Worm (Caenorhabditis elegans): ENCODE data around the gene rsp-8.

The rsp-8 gene

ce11 chrIII:11825654-11826053 lies 564 bp upstream of the rsp-8 start (continued):
- no peak for TF ChIP-seq egl-44 (GFP tag; IDR thresholded peaks at IDR 0.05)
- no peak for TF ChIP-seq Y79H2A.3 (GFP tag; conservative IDR thresholded peaks at IDR 0.05)
- no peak for TF ChIP-seq F10E7.11 (tag; optimal IDR thresholded peaks at IDR 0.05)
- peak; percentile 40; the same call in 1 of the 2 replicates for TF ChIP-seq rcor-1 (GFP tag; IDR thresholded peaks at IDR 0.05)
- TF ChIP-seq egl-18 (GFP tag; IDR thresholded peaks at IDR 0.05), result 0 out of 2 replicates have a peak, but pooled peaks have one; percentile 58
- TF ChIP-seq ceh-40 (GFP tag; IDR thresholded peaks at IDR 0.05), result no peak
- peak; percentile 53; the same call in 1 of the 2 replicates for TF ChIP-seq madf-6 (GFP tag; IDR thresholded peaks at IDR 0.05)
- TF ChIP-seq mel-28 (tag; optimal IDR thresholded peaks at IDR 0.05; ENCODE audit: borderline replicate concordance), result no peak
- TF ChIP-seq T07F8.4 (tag; optimal IDR thresholded peaks at IDR 0.05), result no peak
- TF ChIP-seq F22D6.2 (tag; optimal IDR thresholded peaks at IDR 0.05), result no peak
- no peak for TF ChIP-seq T26A5.8 (tag; optimal IDR thresholded peaks at IDR 0.05)
- TF ChIP-seq xnd-1 (tag; optimal IDR thresholded peaks at IDR 0.05), result no peak
- peak; percentile 15 for TF ChIP-seq lsl-1 (GFP tag; optimal IDR thresholded peaks at IDR 0.05)

ce11 chrIII:11829062-11829461 lies 2.8 kb downstream of the rsp-8 start:
- TF ChIP-seq ztf-26 (tag; optimal IDR thresholded peaks at IDR 0.05) (no peak), zim-3 (tag; optimal IDR thresholded peaks at IDR 0.05) (no peak)

- no peak for TF ChIP-seq rpc-1 (optimal IDR thresholded peaks at IDR 0.05)
- no peak for TF ChIP-seq rpc-1 (tag; optimal IDR thresholded peaks at IDR 0.05)
- TF ChIP-seq tbx-9 (tag; optimal IDR thresholded peaks at IDR 0.05; ENCODE audit: borderline replicate concordance), result no peak
- TF ChIP-seq T07F8.4 (tag; optimal IDR thresholded peaks at IDR 0.05), result no peak
- TF ChIP-seq lin-54 (GFP tag; optimal IDR thresholded peaks at IDR 0.05), result no peak
- no peak for TF ChIP-seq hmg-1.2 (GFP tag; IDR thresholded peaks at IDR 0.05)
- no peak for TF ChIP-seq hlh-26 (GFP tag; conservative IDR thresholded peaks at IDR 0.05)
- TF ChIP-seq mxl-1 (tag; optimal IDR thresholded peaks at IDR 0.05), result no peak
- TF ChIP-seq chd-7 (tag; optimal IDR thresholded peaks at IDR 0.05), result no peak
- TF ChIP-seq bed-2 (GFP tag; IDR thresholded peaks at IDR 0.05), result no peak
- no peak for TF ChIP-seq xnd-1 (tag; optimal IDR thresholded peaks at IDR 0.05)
- TF ChIP-seq mcd-1 (GFP tag; IDR thresholded peaks at IDR 0.05), result no peak
- TF ChIP-seq zfh-2 (GFP tag; conservative IDR thresholded peaks at IDR 0.05), result peak; percentile 83
- no peak for TF ChIP-seq lin-40 (tag; optimal IDR thresholded peaks at IDR 0.05)
- TF ChIP-seq D2030.7 (GFP tag; IDR thresholded peaks at IDR 0.05), result no peak
- TF ChIP-seq egrh-3 (GFP tag; IDR thresholded peaks at IDR 0.05), result peak; percentile 75; the same call in 1 of the 2 replicates
- TF ChIP-seq attf-6 (GFP tag; IDR thresholded peaks at IDR 0.05), result no peak
- TF ChIP-seq repo-1 (tag; optimal IDR thresholded peaks at IDR 0.05), result no peak
- TF ChIP-seq mel-28 (tag; optimal IDR thresholded peaks at IDR 0.05; ENCODE audit: borderline replicate concordance), result no peak
- TF ChIP-seq C06A6.2 (GFP tag; conservative IDR thresholded peaks at IDR 0.05), result no peak
- no peak for TF ChIP-seq dox-1 (GFP tag; IDR thresholded peaks at IDR 0.05)
- TF ChIP-seq nfyb-1 (GFP tag; IDR thresholded peaks at IDR 0.05), result peak; percentile 90
- TF ChIP-seq rcor-1 (GFP tag; IDR thresholded peaks at IDR 0.05), result peak; percentile 28; the same call in 1 of the 2 replicates
- TF ChIP-seq sea-2 (GFP tag; IDR thresholded peaks at IDR 0.05), result no peak
- TF ChIP-seq ztf-3 (GFP tag; optimal IDR thresholded peaks at IDR 0.05), result no peak
- TF ChIP-seq K12H6.12 (tag; optimal IDR thresholded peaks at IDR 0.05), result no peak
- TF ChIP-seq hrde-1 (tag; optimal IDR thresholded peaks at IDR 0.05; ENCODE audit: borderline replicate concordance), result no peak
- TF ChIP-seq F57A8.1 (GFP tag; optimal IDR thresholded peaks at IDR 0.05), result no peak
Observed at ce11 chrIII:11829585-11830195, 3.5 kb downstream of the rsp-8 start.

Data from whole organism, young adult.